Worm (Caenorhabditis elegans) whole organism, young adult: Measurements from ENCODE around the gene F29B9.1.
"Not testable (repeated sequence)": the region's sequence is repeated elsewhere in the genome, so short reads cannot be mapped to it uniquely, and the experiment has no call there.

Experiments used
- D2030.7 ChIP-seq: fragments of 200-800 bp; sonication (Bioruptor generic); IDR thresholded peaks from 2 replicates; pipeline ENCODE4 v1.3.6; 2022; ENCODE audit warnings: missing genetic modification reagents, missing genetic modification characterization, missing compliant biosample characterization
- F37B4.10 ChIP-seq: fragments of 200-800 bp; sonication (Bioruptor generic); IDR thresholded peaks from 2 replicates; pipeline ENCODE4 v1.3.6; 2022; ENCODE audit warnings: missing genetic modification characterization, missing compliant biosample characterization
- T07F8.4 ChIP-seq: sonication (generic microtip); optimal IDR thresholded peaks from 2 replicates; lab custom pipeline; 2016; ENCODE audit warnings: mild to moderate bottlenecking, missing genetic modification characterization, moderate library complexity, missing compliant biosample characterization
- ekl-4 ChIP-seq: fragments of 200-800 bp; sonication (Bioruptor generic); IDR thresholded peaks from 2 replicates; pipeline ENCODE4 v1.3.6; 2022; ENCODE audit warnings: missing genetic modification reagents, missing genetic modification characterization, missing compliant biosample characterization
- him-1 ChIP-seq: sonication (generic microtip); optimal IDR thresholded peaks from 2 replicates; lab custom pipeline; 2016; ENCODE audit warnings: missing genotype, missing genetic modification reagents, missing genetic modification characterization, missing compliant biosample characterization
- mes-4 ChIP-seq: sonication (generic microtip); optimal IDR thresholded peaks from 2 replicates; lab custom pipeline; 2016; ENCODE audit warnings: missing genotype, missing genetic modification characterization, missing compliant biosample characterization
- nfya-1 ChIP-seq: sonication (generic microtip); optimal IDR thresholded peaks from 2 replicates; lab custom pipeline; 2017; ENCODE audit warnings: antibody characterized with exemption, missing compliant biosample characterization, missing genetic modification characterization, borderline replicate concordance; ENCODE audit not compliant: insufficient read depth
- pha-4 ChIP-seq: fragments of 150-350 bp; sonication (generic microtip); optimal IDR thresholded peaks from 2 replicates; lab custom pipeline; 2014; ENCODE audit warnings: missing biosample characterization, missing genetic modification reagents, missing genetic modification characterization
- snpc-4 ChIP-seq, 5 experiments: fragments of 150-350 bp in 1 of 5; sonication (generic microtip) in 4 of 5; optimal IDR thresholded peaks; 2 replicates each; lab custom pipeline; 2014 to 2018; ENCODE audit warnings: missing genetic modification characterization in 5 of 5, missing biosample characterization in 3 of 5, antibody characterized with exemption in 2 of 5, mild to moderate bottlenecking in 2 of 5, missing compliant biosample characterization in 2 of 5, missing genotype in 2 of 5, moderate library complexity in 2 of 5, missing genetic modification reagents in 1 of 5
- tbp1 ChIP-seq: fragments of 200-800 bp; sonication (Bioruptor generic); optimal IDR thresholded peaks from 2 replicates; lab custom pipeline; 2018; ENCODE audit warnings: mild to moderate bottlenecking, missing genetic modification characterization, missing compliant biosample characterization
- unc-130 ChIP-seq: sonication (generic microtip); optimal IDR thresholded peaks from 2 replicates; lab custom pipeline; 2016; ENCODE audit warnings: missing genetic modification reagents, missing genetic modification characterization, missing compliant biosample characterization

- TF ChIP-seq unc-130 (GFP tag; lab: Kevin White, UChicago); tbp1 (GFP tag; lab: Kevin White, UChicago); nfya-1; ekl-4; mes-4 (tag; lab: Kevin White, UChicago); him-1 (tag; lab: Kevin White, UChicago); D2030.7 (GFP tag; lab: Robert Waterston, UW); snpc-4 (GFP tag; optimal IDR thresholded peaks at IDR 0.05; lab: Kevin White, UChicago); snpc-4 (tag; optimal IDR thresholded peaks at IDR 0.05; lab: Kevin White, UChicago); T07F8.4 (tag; lab: Kevin White, UChicago); pha-4 (tag; lab: Kevin White, UChicago): not testable (repeated sequence)
- TF ChIP-seq F37B4.10 (GFP tag; lab: Robert Waterston, UW), result 0 out of 2 replicates have a peak, but pooled peaks have one; percentile 84
Measured at ce11 chrIV:4658702-4659101, 6.5 kb upstream of the F29B9.1 start.
